Worm (Caenorhabditis elegans): Measurements from ENCODE around the gene R11D1.1.

- no peak for TF ChIP-seq T07F8.4 (tag; optimal IDR thresholded peaks at IDR 0.05)
- TF ChIP-seq attf-6 (GFP tag; IDR thresholded peaks at IDR 0.05): no peak
- TF ChIP-seq mxl-1 (tag; optimal IDR thresholded peaks at IDR 0.05): no peak
Measured at ce11 chrV:12711999-12712398, 7.8 kb downstream of the R11D1.1 start, which contains the start of gene R11D1.3.
